Worm (Caenorhabditis elegans) whole organism, L2 larva: ENCODE results near the gene pqe-1.

ENCODE experiments used
- ama-1 ChIP-seq: fragments of 150-350 bp; optimal IDR thresholded peaks from 2 replicates; lab custom pipeline; 2018; ENCODE audit warnings: inconsistent platforms
- ceh-82 ChIP-seq: fragments of 150-350 bp; optimal IDR thresholded peaks from 2 replicates; lab custom pipeline; 2014; ENCODE audit warnings: missing biosample characterization, missing genetic modification characterization
- dmd-4 ChIP-seq: sonication (generic microtip); optimal IDR thresholded peaks from 2 replicates; lab custom pipeline; 2017; ENCODE audit warnings: missing biosample characterization, missing genetic modification characterization
- egl-27 ChIP-seq: sonication (generic microtip); optimal IDR thresholded peaks from 3 replicates; lab custom pipeline; 2017; ENCODE audit warnings: missing biosample characterization, missing genetic modification reagents, missing genetic modification characterization
- elt-3 ChIP-seq: sonication (generic microtip); optimal IDR thresholded peaks from 2 replicates; lab custom pipeline; 2017; ENCODE audit warnings: missing biosample characterization, missing genetic modification characterization
- lin-13 ChIP-seq: fragments of 150-350 bp; optimal IDR thresholded peaks from 2 replicates; lab custom pipeline; 2014; ENCODE audit warnings: missing biosample characterization, missing genetic modification reagents, missing genetic modification characterization
- nhr-12 ChIP-seq: fragments of 150-350 bp; optimal IDR thresholded peaks from 2 replicates; lab custom pipeline; 2014; ENCODE audit warnings: missing biosample characterization, missing genetic modification characterization
- sma-3 ChIP-seq: sonication (generic microtip); optimal IDR thresholded peaks from 2 replicates; lab custom pipeline; 2016; ENCODE audit warnings: missing genetic modification reagents, missing genetic modification characterization, missing compliant biosample characterization
- zag-1 ChIP-seq: fragments of 150-350 bp; optimal IDR thresholded peaks from 2 replicates; lab custom pipeline; 2014; ENCODE audit warnings: missing biosample characterization, missing genetic modification characterization

DNA sequence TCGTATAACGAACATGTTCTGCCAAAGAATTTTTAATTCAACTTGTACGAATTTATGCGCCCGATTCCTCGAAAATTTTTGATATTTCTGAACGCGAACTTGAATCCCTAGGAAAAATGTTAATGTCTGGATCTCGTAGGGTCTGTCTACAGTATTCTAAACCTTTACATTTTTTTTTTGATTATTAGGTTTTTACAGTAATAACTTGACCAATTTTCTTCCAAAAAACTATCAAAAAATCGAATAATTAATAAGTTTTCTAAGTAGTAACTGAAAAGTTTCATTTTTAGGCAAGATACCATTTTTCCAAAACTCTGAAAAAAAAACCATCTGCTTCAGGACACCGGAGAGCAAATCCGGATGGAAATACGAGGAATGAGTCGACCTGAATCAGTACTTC is 16.8 kb upstream of the pqe-1 start:
- TF ChIP-seq ama-1 (no peak), egl-27 (tag; lab: Kevin White, UChicago) (no peak), dmd-4 (no peak), zag-1 (tag; lab: Kevin White, UChicago) (no peak), lin-13 (GFP tag; lab: Kevin White, UChicago) (no peak), sma-3 (GFP tag; lab: Kevin White, UChicago) (no peak), elt-3 (tag; lab: Kevin White, UChicago) (no peak), ceh-82 (no peak), nhr-12 (tag; lab: Kevin White, UChicago) (no peak)
